Fruit fly (Drosophila melanogaster) whole organism, adult: ENCODE data around the gene CG9547.

Experiments
- CG11617 ChIP-seq: fragments of 200-800 bp; sonication (Bioruptor generic); optimal IDR thresholded peaks from 2 replicates; lab custom pipeline; 2017; ENCODE audit warnings: mild to moderate bottlenecking, missing biosample characterization, missing genetic modification reagents, missing genetic modification characterization
- CG12768 ChIP-seq: fragments of 200-800 bp; sonication (Bioruptor generic); optimal IDR thresholded peaks from 2 replicates; lab custom pipeline; 2017; ENCODE audit warnings: missing biosample characterization, missing genetic modification characterization, mild to moderate bottlenecking, moderate library complexity, missing genetic modification reagents
- CG5204 ChIP-seq: fragments of 200-800 bp; sonication (Bioruptor generic); optimal IDR thresholded peaks from 2 replicates; lab custom pipeline; 2016; ENCODE audit warnings: missing biosample characterization, missing genetic modification characterization
- bab1 ChIP-seq: fragments of 200-800 bp; sonication (Bioruptor generic); optimal IDR thresholded peaks from 3 replicates; lab custom pipeline; 2019; ENCODE audit warnings: missing biosample characterization, mild to moderate bottlenecking, missing genetic modification characterization, moderate library complexity
- cic ChIP-seq: fragments of 200-800 bp; sonication (Bioruptor generic); optimal IDR thresholded peaks from 2 replicates; lab custom pipeline; 2017; ENCODE audit warnings: missing biosample characterization, mild to moderate bottlenecking, missing genetic modification characterization, moderate library complexity
- kay ChIP-seq: fragments of 200-800 bp; sonication (Bioruptor generic); peaks from one replicate; lab custom pipeline; 2016; ENCODE audit warnings: missing biosample characterization, missing genetic modification characterization, borderline replicate concordance
- ovo ChIP-seq: fragments of 200-800 bp; sonication (Bioruptor generic); optimal IDR thresholded peaks from 2 replicates; lab custom pipeline; 2016; ENCODE audit warnings: missing biosample characterization, missing genetic modification characterization
- pad ChIP-seq: fragments of 200-800 bp; sonication (Bioruptor generic); optimal IDR thresholded peaks from 3 replicates; lab custom pipeline; 2017; ENCODE audit warnings: missing biosample characterization, missing genetic modification characterization, mild to moderate bottlenecking, moderate library complexity, missing genetic modification reagents
- tj ChIP-seq: fragments of 200-800 bp; sonication (Bioruptor generic); optimal IDR thresholded peaks from 3 replicates; lab custom pipeline; 2017; ENCODE audit warnings: missing biosample characterization, mild to moderate bottlenecking, missing genetic modification characterization, moderate library complexity

dm6 chr2L:6526996-6527395 lies 32.7 kb upstream of the CG9547 start:
- TF ChIP-seq CG5204 (GFP tag; lab: Kevin White, UChicago), result no peak
- peak; percentile 24 for TF ChIP-seq bab1 (GFP tag; lab: Kevin White, UChicago)
- TF ChIP-seq CG11617 (GFP tag; lab: Kevin White, UChicago), result no peak
- TF ChIP-seq cic (GFP tag; lab: Kevin White, UChicago), result no peak
- no peak for TF ChIP-seq CG12768 (GFP tag; lab: Kevin White, UChicago)
- TF ChIP-seq kay (GFP tag; lab: Kevin White, UChicago), result no peak
- no peak for TF ChIP-seq pad (GFP tag; lab: Kevin White, UChicago)
- no peak for TF ChIP-seq tj (GFP tag; lab: Kevin White, UChicago)
- no peak for TF ChIP-seq ovo (GFP tag; lab: Kevin White, UChicago)
